Worm (Caenorhabditis elegans) whole organism, young adult: ENCODE data around the gene F13A7.7.

Experiments
- B0019.2 ChIP-seq: fragments of 200-800 bp; sonication (Bioruptor generic); conservative IDR thresholded peaks from 2 replicates; pipeline ENCODE4 v1.3.6; 2022; ENCODE audit warnings: missing genetic modification reagents, missing genetic modification characterization, missing compliant biosample characterization
- B0336.3 ChIP-seq: fragments of 200-800 bp; sonication (Bioruptor generic); IDR thresholded peaks from 2 replicates; pipeline ENCODE4 v1.3.6; 2022; ENCODE audit warnings: missing genetic modification characterization, missing compliant biosample characterization
- C17E4.6 ChIP-seq: fragments of 200-800 bp; sonication (Bioruptor generic); IDR thresholded peaks from 2 replicates; pipeline ENCODE4 v1.3.6; 2022; ENCODE audit warnings: missing genetic modification reagents, missing genetic modification characterization, missing compliant biosample characterization
- D2030.7 ChIP-seq: fragments of 200-800 bp; sonication (Bioruptor generic); IDR thresholded peaks from 2 replicates; pipeline ENCODE4 v1.3.6; 2022; ENCODE audit warnings: missing genetic modification reagents, missing genetic modification characterization, missing compliant biosample characterization
- F10E7.11 ChIP-seq: sonication (generic microtip); optimal IDR thresholded peaks from 2 replicates; lab custom pipeline; 2017; ENCODE audit warnings: mild to moderate bottlenecking, missing genetic modification characterization, moderate library complexity, missing compliant biosample characterization
- F22D6.2 ChIP-seq: sonication (generic microtip); optimal IDR thresholded peaks from 2 replicates; lab custom pipeline; 2016; ENCODE audit warnings: mild to moderate bottlenecking, missing genetic modification characterization, missing compliant biosample characterization
- F39B2.1 ChIP-seq: fragments of 200-800 bp; sonication (Bioruptor generic); IDR thresholded peaks from 2 replicates; pipeline ENCODE4 v1.3.6; 2022; ENCODE audit warnings: missing genetic modification reagents, missing genetic modification characterization, missing compliant biosample characterization
- F52B5.7 ChIP-seq: sonication (generic microtip); optimal IDR thresholded peaks from 2 replicates; lab custom pipeline; 2016; ENCODE audit warnings: mild to moderate bottlenecking, missing genetic modification characterization, missing compliant biosample characterization
- K12H6.12 ChIP-seq: fragments of 200-800 bp; sonication (Bioruptor generic); optimal IDR thresholded peaks from 2 replicates; lab custom pipeline; 2018; ENCODE audit warnings: mild to moderate bottlenecking, missing genetic modification characterization, missing compliant biosample characterization
- T07F8.4 ChIP-seq: sonication (generic microtip); optimal IDR thresholded peaks from 2 replicates; lab custom pipeline; 2016; ENCODE audit warnings: mild to moderate bottlenecking, missing genetic modification characterization, moderate library complexity, missing compliant biosample characterization
- akir-1 ChIP-seq: fragments of 200-800 bp; sonication (Bioruptor generic); optimal IDR thresholded peaks from 2 replicates; lab custom pipeline; 2018; ENCODE audit warnings: mild to moderate bottlenecking, missing genetic modification characterization, moderate library complexity, missing compliant biosample characterization
- attf-3 ChIP-seq: fragments of 200-800 bp; sonication (Bioruptor generic); conservative IDR thresholded peaks from 2 replicates; pipeline ENCODE4 v1.3.6; 2022; ENCODE audit warnings: missing genetic modification reagents, missing genetic modification characterization, missing compliant biosample characterization
- attf-6 ChIP-seq: fragments of 200-800 bp; sonication (Bioruptor generic); IDR thresholded peaks from 2 replicates; pipeline ENCODE4 v1.3.6; 2022; ENCODE audit warnings: missing genetic modification reagents, missing genetic modification characterization, missing compliant biosample characterization
- ceh-100 ChIP-seq: fragments of 200-800 bp; sonication (Bioruptor generic); IDR thresholded peaks from 2 replicates; pipeline ENCODE4 v1.3.6; 2022; ENCODE audit warnings: missing genetic modification reagents, missing genetic modification characterization, missing compliant biosample characterization
- dox-1 ChIP-seq: fragments of 200-800 bp; sonication (Bioruptor generic); IDR thresholded peaks from 2 replicates; pipeline ENCODE4 v1.3.6; 2022; ENCODE audit warnings: missing genetic modification reagents, missing genetic modification characterization, missing compliant biosample characterization
- efl-1 ChIP-seq: fragments of 150-350 bp; optimal IDR thresholded peaks from 2 replicates; lab custom pipeline; 2014; ENCODE audit warnings: missing biosample characterization, missing genetic modification reagents, missing genetic modification characterization
- ekl-4 ChIP-seq: fragments of 200-800 bp; sonication (Bioruptor generic); IDR thresholded peaks from 2 replicates; pipeline ENCODE4 v1.3.6; 2022; ENCODE audit warnings: missing genetic modification reagents, missing genetic modification characterization, missing compliant biosample characterization
- ets-4 ChIP-seq: fragments of 200-800 bp; sonication (Bioruptor generic); optimal IDR thresholded peaks from 2 replicates; lab custom pipeline; 2018; ENCODE audit warnings: mild to moderate bottlenecking, missing genetic modification characterization, missing compliant biosample characterization
- gei-17 ChIP-seq: fragments of 200-800 bp; sonication (Bioruptor generic); optimal IDR thresholded peaks from 2 replicates; lab custom pipeline; 2018; ENCODE audit warnings: mild to moderate bottlenecking, missing genetic modification characterization, missing compliant biosample characterization
- hmg-1.2 ChIP-seq: fragments of 200-800 bp; sonication (Bioruptor generic); IDR thresholded peaks from 2 replicates; pipeline ENCODE4 v1.3.6; 2022; ENCODE audit warnings: missing genetic modification reagents, missing genetic modification characterization, missing compliant biosample characterization
- hrde-1 ChIP-seq: sonication (generic microtip); optimal IDR thresholded peaks from 2 replicates; lab custom pipeline; 2016; ENCODE audit warnings: missing genetic modification characterization, mild to moderate bottlenecking, missing compliant biosample characterization, moderate library complexity, missing genotype, missing genetic modification reagents, borderline replicate concordance
- lin-35 ChIP-seq, 3 experiments: fragments of 150-350 bp in 2 of 3; sonication (generic microtip) in 1 of 3; optimal IDR thresholded peaks; 2 replicates each; lab custom pipeline; 2014 to 2018; ENCODE audit warnings: missing biosample characterization in 3 of 3, missing genetic modification characterization in 3 of 3, missing genetic modification reagents in 3 of 3
- lin-40 ChIP-seq: sonication (generic microtip); optimal IDR thresholded peaks from 2 replicates; lab custom pipeline; 2016; ENCODE audit warnings: missing genetic modification characterization, mild to moderate bottlenecking, missing compliant biosample characterization, missing genotype, missing genetic modification reagents
- lsy-27 ChIP-seq: sonication (generic microtip); optimal IDR thresholded peaks from 2 replicates; lab custom pipeline; 2017; ENCODE audit warnings: missing genetic modification characterization, mild to moderate bottlenecking, missing compliant biosample characterization, antibody characterized with exemption, missing genotype, borderline replicate concordance; ENCODE audit not compliant: insufficient read depth
- madf-10 ChIP-seq: sonication (generic microtip); optimal IDR thresholded peaks from 2 replicates; lab custom pipeline; 2016; ENCODE audit warnings: mild to moderate bottlenecking, missing genetic modification characterization, missing compliant biosample characterization
- mcd-1 ChIP-seq: fragments of 200-800 bp; sonication (Bioruptor generic); IDR thresholded peaks from 2 replicates; pipeline ENCODE4 v1.3.6; 2022; ENCODE audit warnings: missing genetic modification reagents, missing genetic modification characterization, missing compliant biosample characterization
- mel-28 ChIP-seq: sonication (generic microtip); optimal IDR thresholded peaks from 2 replicates; lab custom pipeline; 2016; ENCODE audit warnings: borderline replicate concordance, mild to moderate bottlenecking, missing genetic modification characterization, missing compliant biosample characterization
- mes-4 ChIP-seq: sonication (generic microtip); optimal IDR thresholded peaks from 2 replicates; lab custom pipeline; 2016; ENCODE audit warnings: missing genotype, missing genetic modification characterization, missing compliant biosample characterization
- nfya-1 ChIP-seq: sonication (generic microtip); optimal IDR thresholded peaks from 2 replicates; lab custom pipeline; 2017; ENCODE audit warnings: antibody characterized with exemption, missing compliant biosample characterization, missing genetic modification characterization, borderline replicate concordance; ENCODE audit not compliant: insufficient read depth
- nfyb-1 ChIP-seq: fragments of 200-800 bp; sonication (Bioruptor generic); IDR thresholded peaks from 2 replicates; pipeline ENCODE4 v1.3.6; 2022; ENCODE audit warnings: missing genetic modification reagents, missing genetic modification characterization, missing compliant biosample characterization
- nhr-120 ChIP-seq: fragments of 200-800 bp; sonication (Bioruptor generic); IDR thresholded peaks from 2 replicates; pipeline ENCODE4 v1.3.6; 2022; ENCODE audit warnings: missing genetic modification characterization, missing compliant biosample characterization
- nhr-179 ChIP-seq: sonication (generic microtip); optimal IDR thresholded peaks from 2 replicates; lab custom pipeline; 2016; ENCODE audit warnings: mild to moderate bottlenecking, missing genetic modification characterization, missing compliant biosample characterization
- rec-8 ChIP-seq, 2 experiments: sonication (generic microtip); optimal IDR thresholded peaks; 2 replicates each; lab custom pipeline; 2016; ENCODE audit warnings: mild to moderate bottlenecking in 2 of 2, missing genetic modification characterization in 2 of 2, missing genetic modification reagents in 2 of 2, missing genotype in 2 of 2, missing biosample characterization in 1 of 2, missing compliant biosample characterization in 1 of 2, moderate library complexity in 1 of 2
- repo-1 ChIP-seq: sonication (generic microtip); optimal IDR thresholded peaks from 2 replicates; lab custom pipeline; 2017; ENCODE audit warnings: mild to moderate bottlenecking, missing genetic modification characterization, missing compliant biosample characterization
- snpc-4 ChIP-seq, 5 experiments: fragments of 150-350 bp in 1 of 5; sonication (generic microtip) in 4 of 5; optimal IDR thresholded peaks; 2 replicates each; lab custom pipeline; 2014 to 2018; ENCODE audit warnings: missing genetic modification characterization in 5 of 5, missing biosample characterization in 3 of 5, antibody characterized with exemption in 2 of 5, mild to moderate bottlenecking in 2 of 5, missing compliant biosample characterization in 2 of 5, missing genotype in 2 of 5, moderate library complexity in 2 of 5, missing genetic modification reagents in 1 of 5
- somi-1 ChIP-seq: fragments of 200-800 bp; sonication (Bioruptor generic); optimal IDR thresholded peaks from 2 replicates; lab custom pipeline; 2018; ENCODE audit warnings: mild to moderate bottlenecking, missing genetic modification characterization, missing compliant biosample characterization
- sptf-2 ChIP-seq: fragments of 200-800 bp; sonication (Bioruptor generic); optimal IDR thresholded peaks from 2 replicates; lab custom pipeline; 2018; ENCODE audit warnings: mild to moderate bottlenecking, missing genetic modification characterization, missing compliant biosample characterization
- tbp1 ChIP-seq: fragments of 200-800 bp; sonication (Bioruptor generic); optimal IDR thresholded peaks from 2 replicates; lab custom pipeline; 2018; ENCODE audit warnings: mild to moderate bottlenecking, missing genetic modification characterization, missing compliant biosample characterization
- tbx-9 ChIP-seq: sonication (generic microtip); optimal IDR thresholded peaks from 2 replicates; lab custom pipeline; 2016; ENCODE audit warnings: borderline replicate concordance, missing genetic modification characterization, inconsistent platforms, missing compliant biosample characterization
- tlf-1 ChIP-seq: fragments of 200-800 bp; sonication (Bioruptor generic); optimal IDR thresholded peaks from 2 replicates; lab custom pipeline; 2018; ENCODE audit warnings: mild to moderate bottlenecking, missing genetic modification characterization, missing compliant biosample characterization
- unc-62 ChIP-seq: fragments of 150-350 bp; optimal IDR thresholded peaks from 2 replicates; lab custom pipeline; 2014; ENCODE audit warnings: missing biosample characterization, missing genetic modification reagents, missing genetic modification characterization
- zfh-2 ChIP-seq: fragments of 200-800 bp; sonication (Bioruptor generic); conservative IDR thresholded peaks from 2 replicates; pipeline ENCODE4 v1.3.6; 2022; ENCODE audit warnings: missing genetic modification reagents, missing genetic modification characterization, missing compliant biosample characterization
- ztf-25 ChIP-seq: fragments of 200-800 bp; sonication (Bioruptor generic); IDR thresholded peaks from 2 replicates; pipeline ENCODE4 v1.3.6; 2022; ENCODE audit warnings: missing genetic modification reagents, missing genetic modification characterization, missing compliant biosample characterization

Gene F13A7.7

DNA sequence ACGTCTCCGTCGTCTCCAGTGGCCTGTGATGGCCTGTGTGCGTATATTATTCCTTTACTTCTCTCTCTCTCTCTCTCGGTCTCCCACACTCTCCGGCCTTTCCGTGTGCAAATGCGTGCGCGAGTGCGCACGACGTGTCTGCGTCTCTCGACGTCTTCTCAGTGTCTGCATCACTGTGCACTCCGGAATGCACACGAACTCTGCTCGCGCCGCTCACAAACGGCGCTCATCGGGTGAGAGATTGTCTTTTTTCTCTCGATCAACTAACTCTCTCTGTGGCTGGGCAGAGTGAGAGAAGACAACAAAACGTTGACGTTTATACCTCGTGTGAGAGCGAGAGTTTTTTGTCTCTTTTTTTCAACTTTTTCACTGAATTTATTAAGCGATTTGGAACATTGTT lies 27.7 kb downstream of the F13A7.7 start (continued):
- peak in 1 of 3 experiments; percentile 64 for TF ChIP-seq lin-35 (GFP tag; optimal IDR thresholded peaks at IDR 0.05; lab: Kevin White, UChicago)
- TF ChIP-seq efl-1 (GFP tag; lab: Kevin White, UChicago), result no peak
- TF ChIP-seq nhr-179 (tag; lab: Kevin White, UChicago), result no peak
- no peak for TF ChIP-seq nhr-120 (GFP tag; lab: Robert Waterston, UW)
- TF ChIP-seq nfya-1, result no peak
- TF ChIP-seq D2030.7 (GFP tag; lab: Robert Waterston, UW), result no peak
- no peak for TF ChIP-seq B0019.2 (GFP tag; lab: Robert Waterston, UW)
- TF ChIP-seq C17E4.6 (GFP tag; lab: Robert Waterston, UW), result peak; percentile 61; the same call in 1 of the 2 replicates
- no peak for TF ChIP-seq akir-1 (GFP tag; lab: Kevin White, UChicago)
- TF ChIP-seq T07F8.4 (tag; lab: Kevin White, UChicago), result no peak
- TF ChIP-seq madf-10, result peak; percentile 81
- peak; percentile 67 for TF ChIP-seq repo-1
- 0 out of 2 replicates have a peak, but pooled peaks have one; percentile 9 for TF ChIP-seq ceh-100 (GFP tag; lab: Robert Waterston, UW)
- TF ChIP-seq snpc-4 (GFP tag; optimal IDR thresholded peaks at IDR 0.05; lab: Kevin White, UChicago), result no peak
- peak; percentile 42 to 82 (median 68) for TF ChIP-seq snpc-4 (tag; optimal IDR thresholded peaks at IDR 0.05; lab: Kevin White, UChicago)
- TF ChIP-seq F52B5.7 (tag; lab: Kevin White, UChicago), result peak; percentile 80
- TF ChIP-seq hrde-1 (tag; lab: Kevin White, UChicago), result no peak
- TF ChIP-seq tbp1 (GFP tag; lab: Kevin White, UChicago), result peak; percentile 66
- peak; percentile 99 for TF ChIP-seq zfh-2 (GFP tag; lab: Robert Waterston, UW)
- TF ChIP-seq dox-1 (GFP tag; lab: Robert Waterston, UW), result peak; percentile 94
- TF ChIP-seq somi-1 (GFP tag; lab: Kevin White, UChicago), result peak; percentile 91
- no peak for TF ChIP-seq rec-8 (tag; optimal IDR thresholded peaks at IDR 0.05; lab: Kevin White, UChicago)
- no peak for TF ChIP-seq tbx-9
- peak; percentile 90 for TF ChIP-seq lin-40
- TF ChIP-seq K12H6.12 (tag; lab: Kevin White, UChicago), result peak; percentile 86
- peak; percentile 79; the same call in 1 of the 2 replicates for TF ChIP-seq ekl-4 (GFP tag; lab: Robert Waterston, UW)
- TF ChIP-seq lsy-27 (tag; lab: Kevin White, UChicago), result no peak
- TF ChIP-seq mcd-1 (GFP tag; lab: Robert Waterston, UW), result peak; percentile 85
- peak; percentile 95 for TF ChIP-seq hmg-1.2 (GFP tag; lab: Robert Waterston, UW)
- TF ChIP-seq gei-17 (GFP tag; lab: Kevin White, UChicago), result peak; percentile 77
- TF ChIP-seq B0336.3 (GFP tag; lab: Robert Waterston, UW), result peak; percentile 95
- TF ChIP-seq F22D6.2 (tag; lab: Kevin White, UChicago), result peak; percentile 11

ce11 chrV:16354675-16355074 lies 29.0 kb downstream of the F13A7.7 start:
- TF ChIP-seq ekl-4 (GFP tag; lab: Robert Waterston, UW), result no peak
- peak; percentile 35; the same call in 1 of the 2 replicates for TF ChIP-seq hmg-1.2 (GFP tag; lab: Robert Waterston, UW)
- TF ChIP-seq, all 124 proteins: peak for 1

DNA sequence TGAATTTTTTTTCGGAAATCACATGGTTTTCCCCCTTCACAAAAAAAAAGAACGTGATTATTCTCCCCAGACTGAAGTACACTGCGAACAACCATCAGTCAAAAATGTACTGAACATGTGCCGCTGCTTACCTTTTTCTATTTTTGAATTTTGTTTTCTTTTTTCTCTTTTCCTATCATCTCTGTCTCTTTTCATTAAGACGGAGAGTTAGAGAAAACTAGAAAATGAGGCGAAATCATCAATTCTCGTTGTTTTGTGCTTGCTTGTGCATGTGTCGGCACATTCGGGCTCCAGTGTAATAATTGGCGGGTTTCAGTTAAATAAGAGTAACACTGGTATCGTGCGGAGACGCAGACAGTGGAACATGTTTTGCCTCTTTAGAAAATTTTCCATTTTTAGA lies 31.3 kb downstream of the F13A7.7 start:
- TF ChIP-seq B0336.3 (GFP tag; lab: Robert Waterston, UW) (no peak), attf-3 (no peak), madf-10 (no peak), nfyb-1 (GFP tag; lab: Robert Waterston, UW) (no peak), B0019.2 (GFP tag; lab: Robert Waterston, UW) (no peak), unc-62 (GFP tag; lab: Kevin White, UChicago) (no peak), mel-28 (tag; lab: Kevin White, UChicago) (no peak), ztf-25 (GFP tag; lab: Robert Waterston, UW) (no peak), attf-6 (GFP tag; lab: Robert Waterston, UW) (no peak), rec-8 (tag; optimal IDR thresholded peaks at IDR 0.05; lab: Kevin White, UChicago) (no peak), F39B2.1 (no peak), sptf-2 (GFP tag; lab: Kevin White, UChicago) (no peak), ets-4 (GFP tag; lab: Kevin White, UChicago) (no peak), nfya-1 (no peak), mes-4 (no peak), F10E7.11 (no peak), K12H6.12 (tag; lab: Kevin White, UChicago) (peak; percentile 58), snpc-4 (GFP tag; optimal IDR thresholded peaks at IDR 0.05; lab: Kevin White, UChicago) (no peak), snpc-4 (tag; optimal IDR thresholded peaks at IDR 0.05; lab: Kevin White, UChicago) (no peak), tlf-1 (GFP tag; lab: Kevin White, UChicago) (peak; percentile 20)
